Worm (Caenorhabditis elegans): ENCODE data around the gene vab-2.

Gene vab-2

ce11 chrIV:3774160-3774559 is 7.5 kb upstream of the vab-2 start:
- TF ChIP-seq lsy-12 (tag; optimal IDR thresholded peaks at IDR 0.05), result no peak
- no peak for TF ChIP-seq egl-27 (tag; optimal IDR thresholded peaks at IDR 0.05)
- TF ChIP-seq ztf-4 (tag; optimal IDR thresholded peaks at IDR 0.05), result no peak
- no peak for TF ChIP-seq unc-62 (GFP tag; optimal IDR thresholded peaks at IDR 0.05)
- TF ChIP-seq nhr-23 (tag; optimal IDR thresholded peaks at IDR 0.05), result no peak

- TF ChIP-seq nhr-76 (tag; optimal IDR thresholded peaks at IDR 0.05) (no peak), ama-1 (optimal IDR thresholded peaks at IDR 0.05) (no peak), elt-3 (tag; optimal IDR thresholded peaks at IDR 0.05) (no peak), nhr-11 (tag; optimal IDR thresholded peaks at IDR 0.05) (no peak), hmg-11 (tag; optimal IDR thresholded peaks at IDR 0.05) (no peak)
Observed at ce11 chrIV:3767749-3768148, 1.1 kb upstream of the vab-2 start.

ce11 chrIV:3765457-3765856 is 1.2 kb downstream of the vab-2 start:
- TF ChIP-seq hmg-11 (tag; optimal IDR thresholded peaks at IDR 0.05) (no peak), elt-3 (tag; optimal IDR thresholded peaks at IDR 0.05) (no peak)

ce11 chrIV:3764012-3764549 is 2.5 kb downstream of the vab-2 start:
- no peak for TF ChIP-seq ztf-11 (tag; optimal IDR thresholded peaks at IDR 0.05)
- no peak for TF ChIP-seq nhr-77 (tag; optimal IDR thresholded peaks at IDR 0.05)
- TF ChIP-seq fkh-2 (tag; optimal IDR thresholded peaks at IDR 0.05), result no peak
- TF ChIP-seq elt-1 (tag; optimal IDR thresholded peaks at IDR 0.05), result no peak
- TF ChIP-seq aly-2 (tag; optimal IDR thresholded peaks at IDR 0.05), result no peak
- no peak for TF ChIP-seq nhr-23 (tag; optimal IDR thresholded peaks at IDR 0.05)
- no peak for TF ChIP-seq mdl-1 (tag; optimal IDR thresholded peaks at IDR 0.05)
- TF ChIP-seq nhr-28 (tag; optimal IDR thresholded peaks at IDR 0.05), result no peak
- TF ChIP-seq ceh-16 (tag; optimal IDR thresholded peaks at IDR 0.05), result no peak
- TF ChIP-seq sea-2 (GFP tag; optimal IDR thresholded peaks at IDR 0.05), result no peak
- no peak for TF ChIP-seq mml-1 (tag; optimal IDR thresholded peaks at IDR 0.05)
- TF ChIP-seq fkh-10 (GFP tag; optimal IDR thresholded peaks at IDR 0.05), result no peak
- TF ChIP-seq elt-3 (tag; optimal IDR thresholded peaks at IDR 0.05), result no peak
- no peak for TF ChIP-seq unc-62 (GFP tag; optimal IDR thresholded peaks at IDR 0.05)
- no peak for TF ChIP-seq elt-2 (tag; optimal IDR thresholded peaks at IDR 0.05)
- TF ChIP-seq ceh-9 (tag; optimal IDR thresholded peaks at IDR 0.05), result no peak
- TF ChIP-seq nhr-43 (tag; optimal IDR thresholded peaks at IDR 0.05; ENCODE audit: poor library complexity, severe bottlenecking), result no peak
- TF ChIP-seq ceh-82 (tag; optimal IDR thresholded peaks at IDR 0.05), result no peak

- no peak for TF ChIP-seq mdl-1 (tag; optimal IDR thresholded peaks at IDR 0.05)
- no peak for TF ChIP-seq lin-15B (tag; optimal IDR thresholded peaks at IDR 0.05)
- no peak for TF ChIP-seq fos-1 (tag; optimal IDR thresholded peaks at IDR 0.05)
- no peak for TF ChIP-seq nhr-77 (tag; optimal IDR thresholded peaks at IDR 0.05)
- TF ChIP-seq elt-2 (tag; optimal IDR thresholded peaks at IDR 0.05), result no peak
- no peak for TF ChIP-seq ceh-16 (tag; optimal IDR thresholded peaks at IDR 0.05)
- no peak for TF ChIP-seq ztf-4 (tag; optimal IDR thresholded peaks at IDR 0.05)
- no peak for TF ChIP-seq unc-62 (GFP tag; optimal IDR thresholded peaks at IDR 0.05)
- TF ChIP-seq R02D3.7 (tag; optimal IDR thresholded peaks at IDR 0.05), result no peak
- TF ChIP-seq nhr-11 (tag; optimal IDR thresholded peaks at IDR 0.05), result no peak
- TF ChIP-seq ZK546.5 (tag; optimal IDR thresholded peaks at IDR 0.05), result no peak
- TF ChIP-seq nhr-43 (tag; optimal IDR thresholded peaks at IDR 0.05; ENCODE audit: poor library complexity, severe bottlenecking), result no peak
- TF ChIP-seq ceh-9 (tag; optimal IDR thresholded peaks at IDR 0.05), result no peak
- TF ChIP-seq hmg-11 (tag; optimal IDR thresholded peaks at IDR 0.05), result no peak
Observed at ce11 chrIV:3759823-3760222, 6.8 kb downstream of the vab-2 start.

- TF ChIP-seq sea-2 (GFP tag; optimal IDR thresholded peaks at IDR 0.05) (no peak), skn-1 (tag; optimal IDR thresholded peaks at IDR 0.05) (no peak), nhr-12 (tag; optimal IDR thresholded peaks at IDR 0.05) (no peak), ztf-4 (tag; optimal IDR thresholded peaks at IDR 0.05) (no peak), lsy-12 (tag; optimal IDR thresholded peaks at IDR 0.05) (no peak), nhr-237 (tag; optimal IDR thresholded peaks at IDR 0.05) (no peak)
Observed at ce11 chrIV:3755921-3756320, 10.7 kb downstream of the vab-2 start, which contains the start of gene best-20. Gene best-20 (plus strand): TSS chrIV:3756221.

Measured in whole organism, L3 larva.